Worm (Caenorhabditis elegans) whole organism, L3 larva: ENCODE data around the gene ZK512.2.

ENCODE experiments used
- ZK546.5 ChIP-seq: sonication (generic microtip); optimal IDR thresholded peaks from 2 replicates; lab custom pipeline; 2017; ENCODE audit warnings: missing biosample characterization, missing genetic modification characterization
- ceh-82 ChIP-seq: fragments of 150-350 bp; optimal IDR thresholded peaks from 2 replicates; lab custom pipeline; 2014; ENCODE audit warnings: missing biosample characterization, missing genetic modification characterization
- egl-27 ChIP-seq: sonication (generic microtip); optimal IDR thresholded peaks from 4 replicates; lab custom pipeline; 2017; ENCODE audit warnings: missing biosample characterization, missing genetic modification reagents, missing genetic modification characterization
- egl-5 ChIP-seq: fragments of 150-350 bp; optimal IDR thresholded peaks from 2 replicates; lab custom pipeline; 2017; ENCODE audit warnings: missing biosample characterization, missing genetic modification reagents, missing genetic modification characterization, inconsistent platforms
- elt-3 ChIP-seq, 3 experiments: fragments of 150-350 bp in 1 of 3; sonication (generic microtip) in 2 of 3; optimal IDR thresholded peaks; 2 replicates in 2 of 3; 4 replicates in 1 of 3; lab custom pipeline; 2014 to 2017; ENCODE audit warnings: missing biosample characterization in 3 of 3, missing genetic modification characterization in 3 of 3
- fkh-10 ChIP-seq: sonication (generic microtip); optimal IDR thresholded peaks from 2 replicates; lab custom pipeline; 2017; ENCODE audit warnings: missing biosample characterization, missing genetic modification reagents, missing genetic modification characterization
- fkh-2 ChIP-seq: fragments of 150-350 bp; optimal IDR thresholded peaks from 2 replicates; lab custom pipeline; 2014; ENCODE audit warnings: missing biosample characterization, missing genetic modification reagents, missing genetic modification characterization
- nhr-67 ChIP-seq: fragments of 150-350 bp; optimal IDR thresholded peaks from 2 replicates; lab custom pipeline; 2014; ENCODE audit warnings: missing biosample characterization, missing genetic modification characterization
- nhr-77 ChIP-seq: fragments of 150-350 bp; optimal IDR thresholded peaks from 2 replicates; lab custom pipeline; 2014; ENCODE audit warnings: missing biosample characterization, missing genetic modification characterization
- pqm-1 ChIP-seq: fragments of 150-350 bp; optimal IDR thresholded peaks from 2 replicates; lab custom pipeline; 2017; ENCODE audit warnings: missing biosample characterization, missing genetic modification characterization, inconsistent platforms
- skn-1 ChIP-seq: fragments of 150-350 bp; optimal IDR thresholded peaks from 2 replicates; lab custom pipeline; 2014; ENCODE audit warnings: missing biosample characterization, missing genetic modification characterization
- snpc-4 ChIP-seq: fragments of 150-350 bp; optimal IDR thresholded peaks from 2 replicates; lab custom pipeline; 2014; ENCODE audit warnings: missing biosample characterization, missing genetic modification characterization
- unc-39 ChIP-seq: sonication (generic microtip); optimal IDR thresholded peaks from 4 replicates; lab custom pipeline; 2017; ENCODE audit warnings: missing biosample characterization, missing genetic modification characterization
- ztf-4 ChIP-seq: fragments of 150-350 bp; optimal IDR thresholded peaks from 2 replicates; lab custom pipeline; 2014; ENCODE audit warnings: missing biosample characterization, missing genetic modification characterization

ce11 chrIII:9118921-9119606, 25.5 kb downstream of the ZK512.2 start, which contains the start of gene ced-11:
- TF ChIP-seq pqm-1 (tag; lab: Kevin White, UChicago) (no peak), ztf-4 (tag; lab: Kevin White, UChicago) (no peak), egl-27 (tag; lab: Kevin White, UChicago) (no peak), nhr-67 (tag; lab: Kevin White, UChicago) (no peak), fkh-10 (GFP tag; lab: Kevin White, UChicago) (no peak), ceh-82 (tag; lab: Kevin White, UChicago) (no peak), ZK546.5 (tag; lab: Kevin White, UChicago) (no peak), fkh-2 (tag; lab: Kevin White, UChicago) (no peak), skn-1 (tag; lab: Kevin White, UChicago) (no peak), egl-5 (no peak), nhr-77 (tag; lab: Kevin White, UChicago) (no peak), unc-39 (tag; lab: Kevin White, UChicago) (no peak), snpc-4 (tag; lab: Kevin White, UChicago) (no peak), elt-3 (tag; optimal IDR thresholded peaks at IDR 0.05; lab: Kevin White, UChicago) (no peak)
